Worm (Caenorhabditis elegans): ENCODE measurements around the gene lag-1.
A peak's percentile ranks its signal among the peaks of the same experiment; 100 is the strongest.

DNA sequence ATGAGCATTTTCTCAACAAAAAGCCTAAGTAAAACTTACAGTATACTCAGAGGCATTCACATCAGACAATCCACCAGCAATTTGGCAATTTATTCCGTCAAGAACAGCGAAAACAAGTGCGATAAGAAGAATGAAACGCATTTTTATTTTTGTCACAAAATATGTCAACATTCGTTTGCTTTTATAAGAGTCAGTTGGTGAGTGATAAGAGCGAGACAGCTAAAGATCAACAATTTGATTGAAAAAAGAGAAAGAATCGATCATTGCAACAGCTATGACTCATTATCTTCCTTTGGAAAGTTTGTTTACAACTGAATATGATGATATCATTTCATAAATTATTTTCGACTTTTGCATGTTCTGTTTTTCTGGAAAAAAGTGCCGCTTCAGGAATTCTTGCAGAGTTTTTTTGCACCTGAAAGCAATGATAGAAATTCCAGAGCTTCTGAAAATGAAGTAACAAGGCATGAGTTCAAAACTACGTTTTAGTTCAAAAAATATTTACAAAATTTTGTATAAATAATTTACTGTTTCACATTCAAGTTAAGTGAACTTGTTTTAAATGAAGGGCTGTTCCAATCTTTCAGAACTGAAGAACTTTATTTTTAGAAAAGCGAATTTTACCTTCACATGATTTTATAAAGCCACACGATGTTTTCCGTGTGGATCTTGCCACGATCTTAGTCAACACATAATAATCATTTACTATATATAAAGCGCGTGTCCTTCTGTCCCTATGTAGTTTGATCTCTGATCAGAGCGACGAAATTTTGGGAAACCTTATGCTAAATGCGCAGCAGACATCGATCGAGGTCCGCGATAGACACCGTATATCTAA lies 1.5 kb upstream of the lag-1 start, which contains the start of gene cpi-1:
- TF ChIP-seq zfh-2 (GFP tag; conservative IDR thresholded peaks at IDR 0.05), result no peak
- no peak for TF ChIP-seq unc-62 (GFP tag; optimal IDR thresholded peaks at IDR 0.05)
- TF ChIP-seq repo-1 (tag; optimal IDR thresholded peaks at IDR 0.05), result no peak
- TF ChIP-seq F39B2.1 (GFP tag; IDR thresholded peaks at IDR 0.05), result no peak
- no peak for TF ChIP-seq ceh-91 (GFP tag; IDR thresholded peaks at IDR 0.05)
- peak; percentile 25 for TF ChIP-seq F23B12.7 (tag; optimal IDR thresholded peaks at IDR 0.05; ENCODE audit: insufficient read depth)
- no peak for TF ChIP-seq ama-1 (optimal IDR thresholded peaks at IDR 0.05)
- no peak for TF ChIP-seq ama-1 (GFP tag; optimal IDR thresholded peaks at IDR 0.05)
- TF ChIP-seq madf-3 (GFP tag; IDR thresholded peaks at IDR 0.05), result no peak
- no peak for TF ChIP-seq T07F8.4 (tag; optimal IDR thresholded peaks at IDR 0.05)
- no peak for TF ChIP-seq him-1 (tag; optimal IDR thresholded peaks at IDR 0.05)
- no peak for TF ChIP-seq unc-130 (GFP tag; optimal IDR thresholded peaks at IDR 0.05)
- no peak for TF ChIP-seq nfyb-1 (GFP tag; IDR thresholded peaks at IDR 0.05)
- TF ChIP-seq mcd-1 (GFP tag; IDR thresholded peaks at IDR 0.05), result no peak
- no peak for TF ChIP-seq bed-1 (GFP tag; IDR thresholded peaks at IDR 0.05)
